Fruit fly (Drosophila melanogaster) whole organism, embryonic: ENCODE measurements around the gene hop.
A peak's percentile ranks its signal among the peaks of the same experiment; 100 is the strongest.

Source experiments
- Adf1 ChIP-seq: fragments of 200-800 bp; sonication (Bioruptor generic); IDR thresholded peaks from 2 replicates; pipeline ENCODE4 v1.3.6; 2022; ENCODE audit warnings: missing biosample characterization, missing genetic modification characterization
- Aef1 ChIP-seq: fragments of 200-800 bp; sonication (Bioruptor generic); IDR thresholded peaks from 3 replicates; pipeline ENCODE4 v1.3.6; 2022; ENCODE audit warnings: missing biosample characterization, missing genetic modification characterization
- B-H2 ChIP-seq: fragments of 200-800 bp; sonication (Bioruptor generic); optimal IDR thresholded peaks from 2 replicates; lab custom pipeline; 2018; ENCODE audit warnings: missing biosample characterization, mild to moderate bottlenecking, missing genetic modification characterization
- CG13424 ChIP-seq: fragments of 200-800 bp; sonication (Bioruptor generic); optimal IDR thresholded peaks from 2 replicates; lab custom pipeline; 2019; ENCODE audit warnings: missing biosample characterization, mild to moderate bottlenecking, missing genetic modification characterization, moderate library complexity
- CG15514 ChIP-seq: fragments of 200-800 bp; sonication (Bioruptor generic); optimal IDR thresholded peaks from 3 replicates; lab custom pipeline; 2017; ENCODE audit warnings: missing biosample characterization, missing genetic modification characterization, mild to moderate bottlenecking, moderate library complexity, missing genetic modification reagents
- CG16863 ChIP-seq: fragments of 200-800 bp; sonication (Bioruptor generic); optimal IDR thresholded peaks from 3 replicates; lab custom pipeline; 2016; ENCODE audit warnings: missing biosample characterization, missing genetic modification characterization
- CG17829 ChIP-seq: fragments of 200-800 bp; optimal IDR thresholded peaks from 2 replicates; lab custom pipeline; 2019; ENCODE audit warnings: missing biosample characterization, mild to moderate bottlenecking, missing genetic modification characterization, moderate library complexity
- CG2120 ChIP-seq: fragments of 200-800 bp; sonication (Bioruptor generic); optimal IDR thresholded peaks from 3 replicates; lab custom pipeline; 2016; ENCODE audit warnings: missing biosample characterization, missing genetic modification characterization
- CG30403 ChIP-seq: fragments of 200-800 bp; sonication (Bioruptor generic); optimal IDR thresholded peaks from 3 replicates; lab custom pipeline; 2016; ENCODE audit warnings: missing biosample characterization, missing genetic modification characterization
- CG31388 ChIP-seq: fragments of 200-800 bp; sonication (Bioruptor generic); optimal IDR thresholded peaks from 2 replicates; lab custom pipeline; 2016; ENCODE audit warnings: missing biosample characterization, missing genetic modification characterization
- CG3281 ChIP-seq: fragments of 200-800 bp; sonication (Bioruptor generic); optimal IDR thresholded peaks from 3 replicates; lab custom pipeline; 2017; ENCODE audit warnings: missing biosample characterization, mild to moderate bottlenecking, missing genetic modification characterization
- CG4730 ChIP-seq: fragments of 200-800 bp; sonication (Bioruptor generic); IDR thresholded peaks from 2 replicates; pipeline ENCODE4 v1.3.6; 2022; ENCODE audit warnings: missing biosample characterization, missing genetic modification characterization
- CG6854 ChIP-seq: fragments of 200-800 bp; sonication (Bioruptor generic); optimal IDR thresholded peaks from 3 replicates; lab custom pipeline; 2017; ENCODE audit warnings: missing biosample characterization, mild to moderate bottlenecking, missing genetic modification characterization
- CG7963 ChIP-seq: fragments of 200-800 bp; sonication (Bioruptor generic); IDR thresholded peaks from 3 replicates; pipeline ENCODE4 v1.3.6; 2022; ENCODE audit warnings: missing biosample characterization, missing genetic modification characterization; ENCODE audit not compliant: partially characterized antibody
- CG8944 ChIP-seq: fragments of 200-800 bp; sonication (Bioruptor generic); optimal IDR thresholded peaks from 3 replicates; lab custom pipeline; 2016; ENCODE audit warnings: missing biosample characterization, missing genetic modification characterization
- CG9817 ChIP-seq: fragments of 200-800 bp; sonication (Bioruptor generic); optimal IDR thresholded peaks from 2 replicates; lab custom pipeline; 2018; ENCODE audit warnings: missing biosample characterization, mild to moderate bottlenecking, missing genetic modification characterization, moderate library complexity
- CG9932 ChIP-seq: fragments of 200-800 bp; sonication (Bioruptor generic); IDR thresholded peaks from 2 replicates; pipeline ENCODE4 v1.3.6; 2022; ENCODE audit warnings: missing biosample characterization, missing genetic modification characterization
- CTCF ChIP-seq: fragments of 200-800 bp; sonication (Bioruptor generic); optimal IDR thresholded peaks from 2 replicates; lab custom pipeline; 2017; ENCODE audit warnings: missing biosample characterization, mild to moderate bottlenecking, missing genetic modification characterization, moderate library complexity
- Chrac-16 ChIP-seq: fragments of 200-800 bp; sonication (Bioruptor generic); optimal IDR thresholded peaks from 3 replicates; lab custom pipeline; 2016; ENCODE audit warnings: missing biosample characterization, missing genetic modification characterization
- Dbx ChIP-seq: fragments of 200-800 bp; sonication (Bioruptor generic); IDR thresholded peaks from 3 replicates; pipeline ENCODE4 v1.3.6; 2022; ENCODE audit warnings: missing biosample characterization, missing genetic modification characterization
- Elba2 ChIP-seq: fragments of 200-800 bp; sonication (Bioruptor generic); optimal IDR thresholded peaks from 3 replicates; lab custom pipeline; 2016; ENCODE audit warnings: missing biosample characterization, missing genetic modification characterization
- HHEX ChIP-seq: fragments of 200-800 bp; sonication (Bioruptor generic); optimal IDR thresholded peaks from 3 replicates; lab custom pipeline; 2017; ENCODE audit warnings: missing biosample characterization, mild to moderate bottlenecking, missing genetic modification characterization, missing genetic modification reagents
- HmgZ ChIP-seq: fragments of 200-800 bp; sonication (Bioruptor generic); optimal IDR thresholded peaks from 2 replicates; lab custom pipeline; 2018; ENCODE audit warnings: missing biosample characterization, mild to moderate bottlenecking, missing genetic modification characterization
- Hr3 ChIP-seq: fragments of 200-800 bp; sonication (Bioruptor generic); optimal IDR thresholded peaks from 3 replicates; lab custom pipeline; 2016; ENCODE audit warnings: missing biosample characterization, missing genetic modification characterization
- Lhr ChIP-seq: fragments of 200-800 bp; sonication (Bioruptor generic); optimal IDR thresholded peaks from 3 replicates; lab custom pipeline; 2017; ENCODE audit warnings: mild to moderate bottlenecking, missing biosample characterization, missing genetic modification reagents, missing genetic modification characterization
- MESR4 ChIP-seq: fragments of 200-800 bp; sonication (Bioruptor generic); optimal IDR thresholded peaks from 2 replicates; lab custom pipeline; 2018; ENCODE audit warnings: missing biosample characterization, mild to moderate bottlenecking, missing genetic modification characterization, moderate library complexity
- NfI ChIP-seq: fragments of 200-800 bp; sonication (Bioruptor generic); optimal IDR thresholded peaks from 3 replicates; lab custom pipeline; 2018; ENCODE audit warnings: missing biosample characterization, mild to moderate bottlenecking, missing genetic modification characterization, moderate library complexity
- Poxn ChIP-seq: fragments of 200-800 bp; sonication (Bioruptor generic); IDR thresholded peaks from 2 replicates; pipeline ENCODE4 v1.3.6; 2022; ENCODE audit warnings: missing biosample characterization, missing genetic modification characterization
- Side ChIP-seq: fragments of 200-800 bp; sonication (Bioruptor generic); optimal IDR thresholded peaks from 2 replicates; lab custom pipeline; 2016; ENCODE audit warnings: missing biosample characterization, missing genetic modification characterization
- Ssrp ChIP-seq: fragments of 200-800 bp; sonication (Bioruptor generic); optimal IDR thresholded peaks from 2 replicates; lab custom pipeline; 2018; ENCODE audit warnings: missing biosample characterization, mild to moderate bottlenecking, missing genetic modification characterization, moderate library complexity
- TFAM ChIP-seq: fragments of 200-800 bp; sonication (Bioruptor generic); optimal IDR thresholded peaks from 2 replicates; lab custom pipeline; 2017; ENCODE audit warnings: missing biosample characterization, missing genetic modification characterization, inconsistent platforms
- chn ChIP-seq: fragments of 200-800 bp; sonication (Bioruptor generic); optimal IDR thresholded peaks from 2 replicates; lab custom pipeline; 2016; ENCODE audit warnings: missing biosample characterization, missing genetic modification characterization
- ci ChIP-seq: fragments of 200-800 bp; sonication (Bioruptor generic); IDR thresholded peaks from 3 replicates; pipeline ENCODE4 v1.3.6; 2022; ENCODE audit warnings: missing biosample characterization, missing genetic modification characterization
- corto ChIP-seq: fragments of 200-800 bp; sonication (Bioruptor generic); optimal IDR thresholded peaks from 2 replicates; lab custom pipeline; 2016; ENCODE audit warnings: missing biosample characterization, mild to moderate bottlenecking, missing genetic modification characterization, moderate library complexity
- dmrt11E ChIP-seq: fragments of 200-800 bp; sonication (Bioruptor generic); optimal IDR thresholded peaks from 3 replicates; lab custom pipeline; 2018; ENCODE audit warnings: missing biosample characterization, mild to moderate bottlenecking, missing genetic modification characterization, moderate library complexity
- eyg ChIP-seq: fragments of 200-800 bp; sonication (Bioruptor generic); optimal IDR thresholded peaks from 3 replicates; lab custom pipeline; 2016; ENCODE audit warnings: missing biosample characterization, missing genetic modification characterization
- gt ChIP-seq: fragments of 200-800 bp; sonication (Bioruptor generic); IDR thresholded peaks from 2 replicates; pipeline ENCODE4 v1.3.6; 2022; ENCODE audit warnings: missing biosample characterization, missing genetic modification characterization
- kah ChIP-seq: fragments of 200-800 bp; sonication (Bioruptor generic); optimal IDR thresholded peaks from 2 replicates; lab custom pipeline; 2018; ENCODE audit warnings: missing biosample characterization, mild to moderate bottlenecking, missing genetic modification characterization
- lab ChIP-seq: fragments of 200-800 bp; sonication (Bioruptor generic); optimal IDR thresholded peaks from 3 replicates; lab custom pipeline; 2017; ENCODE audit warnings: missing biosample characterization, missing genetic modification characterization, mild to moderate bottlenecking, moderate library complexity, missing genetic modification reagents
- lov ChIP-seq, 2 experiments: fragments of 200-800 bp in 1 of 2; fragments of >200 bp in 1 of 2; sonication (Bioruptor generic) in 1 of 2; IDR thresholded peaks in 1 of 2; optimal IDR thresholded peaks in 1 of 2; 2 replicates in 1 of 2; 3 replicates in 1 of 2; pipeline versions ENCODE4 v1.3.6 to Lab custom; 2017 to 2022; ENCODE audit warnings: missing biosample characterization in 1 of 2, missing genetic modification characterization in 1 of 2
- mam ChIP-seq: fragments of 200-800 bp; sonication (Bioruptor generic); optimal IDR thresholded peaks from 3 replicates; lab custom pipeline; 2016; ENCODE audit warnings: missing biosample characterization, missing genetic modification characterization
- pho ChIP-seq: fragments of 200-800 bp; sonication (Bioruptor generic); optimal IDR thresholded peaks from 2 replicates; lab custom pipeline; 2016; ENCODE audit warnings: missing biosample characterization, missing genetic modification characterization
- pita ChIP-seq: fragments of 200-800 bp; sonication (Bioruptor generic); optimal IDR thresholded peaks from 2 replicates; lab custom pipeline; 2017; ENCODE audit warnings: missing biosample characterization, mild to moderate bottlenecking, missing genetic modification characterization
- ranshi ChIP-seq: fragments of 200-800 bp; sonication (Bioruptor generic); IDR thresholded peaks from 2 replicates; pipeline ENCODE4 v1.3.6; 2022; ENCODE audit warnings: missing biosample characterization, missing genetic modification characterization
- ro ChIP-seq: fragments of 200-800 bp; sonication (Bioruptor generic); IDR thresholded peaks from 2 replicates; pipeline ENCODE4 v1.3.6; 2022; ENCODE audit warnings: missing biosample characterization, missing genetic modification characterization
- row ChIP-seq: fragments of 200-800 bp; sonication (Bioruptor generic); IDR thresholded peaks from 3 replicates; pipeline ENCODE4 v1.3.6; 2022; ENCODE audit warnings: missing biosample characterization, missing genetic modification characterization
- sens ChIP-seq: fragments of 200-800 bp; sonication (Bioruptor generic); peaks from one replicate; lab custom pipeline; 2016; ENCODE audit warnings: missing biosample characterization, missing genetic modification characterization
- sim ChIP-seq: fragments of 200-800 bp; sonication (Bioruptor generic); IDR thresholded peaks from 2 replicates; pipeline ENCODE4 v1.3.6; 2022; ENCODE audit warnings: missing biosample characterization, missing genetic modification characterization
- sisA ChIP-seq: fragments of 200-800 bp; sonication (Bioruptor generic); IDR thresholded peaks from 2 replicates; pipeline ENCODE4 v1.3.6; 2022; ENCODE audit warnings: missing biosample characterization, missing genetic modification characterization
- tin ChIP-seq: fragments of 200-800 bp; sonication (Bioruptor generic); optimal IDR thresholded peaks from 3 replicates; lab custom pipeline; 2016; ENCODE audit warnings: missing biosample characterization, missing genetic modification characterization
- trh ChIP-seq: fragments of 200-800 bp; sonication (Bioruptor generic); optimal IDR thresholded peaks from 2 replicates; lab custom pipeline; 2016; ENCODE audit warnings: missing biosample characterization, missing genetic modification characterization
- zfh2 ChIP-seq: fragments of 200-800 bp; sonication (Bioruptor generic); optimal IDR thresholded peaks from 2 replicates; lab custom pipeline; 2016; ENCODE audit warnings: missing biosample characterization, missing genetic modification characterization

hop gene

dm6 chrX:11349780-11350179, 18.1 kb downstream of the hop start, which contains the start of gene NdufV3 (continued):
- no peak for TF ChIP-seq CG7963 (GFP tag; lab: Robert Waterston, UW)
- TF ChIP-seq ranshi = peak; percentile 40; the same call in 1 of the 2 replicates
- no peak for TF ChIP-seq kah (GFP tag; lab: Kevin White, UChicago)
- no peak for TF ChIP-seq HHEX
- TF ChIP-seq CTCF (GFP tag; lab: Kevin White, UChicago) = no peak
- no peak for TF ChIP-seq corto (GFP tag; lab: Kevin White, UChicago)
- TF ChIP-seq Dbx (GFP tag; lab: Robert Waterston, UW) = no peak
- TF ChIP-seq Chrac-16 (GFP tag; lab: Kevin White, UChicago) = no peak
- 0 out of 3 replicates have a peak, but pooled peaks have one; percentile 33 for TF ChIP-seq ci (GFP tag; lab: Robert Waterston, UW)
- no peak for TF ChIP-seq eyg (GFP tag; lab: Kevin White, UChicago)
- peak; percentile 74 for TF ChIP-seq Elba2
- no peak for TF ChIP-seq sisA (GFP tag; lab: Robert Waterston, UW)
- no peak for TF ChIP-seq dmrt11E (tag; lab: Kevin White, UChicago)
- no peak for TF ChIP-seq CG16863
- TF ChIP-seq trh (GFP tag; lab: Kevin White, UChicago) = no peak
- TF ChIP-seq CG13424 = peak; percentile 31
- no peak for TF ChIP-seq CG4730 (GFP tag; lab: Robert Waterston, UW)
- no peak for TF ChIP-seq Lhr (GFP tag; lab: Kevin White, UChicago)
- peak; percentile 21 for TF ChIP-seq chn (GFP tag; lab: Kevin White, UChicago)
- no peak for TF ChIP-seq Ssrp
- TF ChIP-seq Adf1 (GFP tag; lab: Robert Waterston, UW) = no peak
- no peak for TF ChIP-seq CG6854
- peak; percentile 31 for TF ChIP-seq NfI (GFP tag; lab: Kevin White, UChicago)
- no peak for TF ChIP-seq pho (GFP tag; lab: Kevin White, UChicago)
- TF ChIP-seq CG30403 = peak; percentile 12
- no peak for TF ChIP-seq lov (optimal IDR thresholded peaks at IDR 0.05; lab: Kevin White, UChicago)
- TF ChIP-seq lov (GFP tag; IDR thresholded peaks at IDR 0.05; lab: Robert Waterston, UW) = no peak
- no peak for TF ChIP-seq ro
- TF ChIP-seq tin (GFP tag; lab: Kevin White, UChicago) = peak; percentile 4
- TF ChIP-seq sim (GFP tag; lab: Robert Waterston, UW) = no peak
- peak; percentile 18 for TF ChIP-seq CG17829
- peak; percentile 14 for TF ChIP-seq lab
- TF ChIP-seq CG2120 (GFP tag; lab: Kevin White, UChicago) = peak; percentile 31
- no peak for TF ChIP-seq pita
- TF ChIP-seq CG3281 (GFP tag; lab: Kevin White, UChicago) = peak; percentile 1
- TF ChIP-seq gt (GFP tag; lab: Robert Waterston, UW) = no peak
- TF ChIP-seq TFAM (GFP tag; lab: Kevin White, UChicago) = no peak
- TF ChIP-seq mam (GFP tag; lab: Kevin White, UChicago) = peak; percentile 34
- peak; percentile 53 for TF ChIP-seq MESR4 (GFP tag; lab: Kevin White, UChicago)
- TF ChIP-seq CG9817 = peak; percentile 7
- TF ChIP-seq B-H2 (GFP tag; lab: Kevin White, UChicago) = peak; percentile 41
- no peak for TF ChIP-seq sens
- no peak for TF ChIP-seq Hr3 (GFP tag; lab: Kevin White, UChicago)
- peak; percentile 48 for TF ChIP-seq HmgZ (tag; lab: Kevin White, UChicago)
- peak; percentile 20 for TF ChIP-seq zfh2
- peak; percentile 3 for TF ChIP-seq CG15514 (GFP tag; lab: Kevin White, UChicago)
- no peak for TF ChIP-seq Aef1 (GFP tag; lab: Robert Waterston, UW)
- no peak for TF ChIP-seq Side
- peak; percentile 67 for TF ChIP-seq CG9932 (GFP tag; lab: Robert Waterston, UW)
- no peak for TF ChIP-seq CG31388 (GFP tag; lab: Kevin White, UChicago)
- no peak for TF ChIP-seq Poxn (GFP tag; lab: Robert Waterston, UW)
- no peak for TF ChIP-seq CG8944
- TF ChIP-seq row (GFP tag; lab: Robert Waterston, UW) = peak; percentile 41; the same call in 1 of the 3 replicates
